Worm (Caenorhabditis elegans): ENCODE measurements around the gene R02F2.1.

The R02F2.1 gene

ce11 chrIII:5553098-5553497 lies 51.4 kb downstream of the R02F2.1 start:
- no peak for TF ChIP-seq R02D3.7 (tag; optimal IDR thresholded peaks at IDR 0.05)
- TF ChIP-seq fos-1 (tag; optimal IDR thresholded peaks at IDR 0.05) = no peak
- no peak for TF ChIP-seq unc-55 (GFP tag; optimal IDR thresholded peaks at IDR 0.05)
- no peak for TF ChIP-seq nhr-21 (tag; optimal IDR thresholded peaks at IDR 0.05)
- peak; percentile 36 for TF ChIP-seq crh-2 (tag; optimal IDR thresholded peaks at IDR 0.05)
- TF ChIP-seq ceh-16 (tag; optimal IDR thresholded peaks at IDR 0.05) = no peak
- TF ChIP-seq nhr-6 (tag; optimal IDR thresholded peaks at IDR 0.05) = no peak
- no peak for TF ChIP-seq elt-3 (tag; optimal IDR thresholded peaks at IDR 0.05)
- TF ChIP-seq nhr-77 (tag; optimal IDR thresholded peaks at IDR 0.05) = no peak
- no peak for TF ChIP-seq ztf-4 (tag; optimal IDR thresholded peaks at IDR 0.05)
- TF ChIP-seq ceh-82 (tag; optimal IDR thresholded peaks at IDR 0.05) = no peak
- no peak for TF ChIP-seq dmd-4 (tag; optimal IDR thresholded peaks at IDR 0.05)
- peak; percentile 16 for TF ChIP-seq C34F6.9 (tag; optimal IDR thresholded peaks at IDR 0.05)
- TF ChIP-seq ama-1 (optimal IDR thresholded peaks at IDR 0.05) = peak; percentile 46
- no peak for TF ChIP-seq egl-27 (tag; optimal IDR thresholded peaks at IDR 0.05)
- TF ChIP-seq alr-1 (tag; optimal IDR thresholded peaks at IDR 0.05) = no peak
- no peak for TF ChIP-seq nhr-10 (tag; optimal IDR thresholded peaks at IDR 0.05)
- TF ChIP-seq elt-1 (tag; optimal IDR thresholded peaks at IDR 0.05) = no peak
- peak; percentile 62 for TF ChIP-seq nhr-25 (tag; optimal IDR thresholded peaks at IDR 0.05)

DNA sequence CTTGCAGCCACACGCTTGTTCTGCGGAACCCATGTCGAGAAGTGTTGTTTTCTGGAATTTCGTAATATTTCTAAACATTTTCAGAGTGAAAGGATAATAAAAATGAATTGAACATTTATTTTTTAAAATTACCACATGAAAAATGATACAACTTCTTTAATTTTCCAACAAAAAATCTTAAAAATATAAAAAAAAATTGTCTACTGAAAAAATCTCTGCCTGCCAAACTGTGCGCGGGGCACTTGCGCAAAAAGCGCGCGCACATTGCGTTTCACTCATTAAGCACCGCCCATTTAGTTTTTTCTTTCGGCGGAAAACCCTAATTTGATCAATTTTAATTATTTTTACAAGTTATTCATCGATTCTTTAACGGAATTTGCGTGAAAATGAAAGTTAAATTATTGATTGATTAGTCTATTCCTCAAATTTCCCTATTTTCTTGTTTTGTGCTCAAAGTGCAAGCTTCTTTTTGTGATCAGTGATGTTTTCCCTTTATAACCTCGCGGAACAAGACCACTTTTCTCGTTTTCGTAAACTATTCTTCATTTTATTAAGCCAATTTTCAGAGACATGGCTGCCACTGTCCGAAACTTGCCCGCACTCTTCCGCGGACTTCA lies 53.3 kb downstream of the R02F2.1 start, which contains the start of the genes nmad-1 and hach-1:
nmad-1 (minus strand) TSS at position 51 of the 617 bp plus-strand sequence.
hach-1 (plus strand) TSS at position 567 of the 617 bp plus-strand sequence.
- TF ChIP-seq nhr-21 (tag; optimal IDR thresholded peaks at IDR 0.05) (peak; percentile 14), lsy-2 (tag; optimal IDR thresholded peaks at IDR 0.05) (peak; percentile 20 to 85), ceh-82 (tag; optimal IDR thresholded peaks at IDR 0.05) (no peak), ceh-16 (tag; optimal IDR thresholded peaks at IDR 0.05) (no peak), crh-2 (tag; optimal IDR thresholded peaks at IDR 0.05) (peak; percentile 40), elt-3 (tag; optimal IDR thresholded peaks at IDR 0.05) (no peak), egl-27 (tag; optimal IDR thresholded peaks at IDR 0.05) (no peak), ztf-1 (GFP tag; conservative IDR thresholded peaks at IDR 0.05) (no peak), alr-1 (tag; optimal IDR thresholded peaks at IDR 0.05) (no peak), dmd-4 (tag; optimal IDR thresholded peaks at IDR 0.05) (no peak), unc-62 (GFP tag; optimal IDR thresholded peaks at IDR 0.05) (no peak), ZK546.5 (tag; optimal IDR thresholded peaks at IDR 0.05) (no peak), zag-1 (tag; optimal IDR thresholded peaks at IDR 0.05) (no peak), ztf-4 (tag; optimal IDR thresholded peaks at IDR 0.05) (peak; percentile 56), peb-1 (tag; optimal IDR thresholded peaks at IDR 0.05) (no peak), nhr-10 (tag; optimal IDR thresholded peaks at IDR 0.05) (no peak), nhr-6 (tag; optimal IDR thresholded peaks at IDR 0.05) (no peak), elt-1 (tag; optimal IDR thresholded peaks at IDR 0.05) (no peak), sem-4 (tag; optimal IDR thresholded peaks at IDR 0.05) (peak; percentile 88), mdl-1 (tag; optimal IDR thresholded peaks at IDR 0.05) (no peak), nhr-77 (tag; optimal IDR thresholded peaks at IDR 0.05) (no peak), lin-11 (tag; optimal IDR thresholded peaks at IDR 0.05) (peak; percentile 58), skn-1 (tag; optimal IDR thresholded peaks at IDR 0.05) (peak; percentile 76), R02D3.7 (tag; optimal IDR thresholded peaks at IDR 0.05) (no peak), unc-39 (tag; optimal IDR thresholded peaks at IDR 0.05) (no peak), fos-1 (tag; optimal IDR thresholded peaks at IDR 0.05) (peak; percentile 28), Y55F3AM.14 (GFP tag; optimal IDR thresholded peaks at IDR 0.05) (no peak), lin-13 (GFP tag; optimal IDR thresholded peaks at IDR 0.05) (peak; percentile 61), lin-39 (tag; optimal IDR thresholded peaks at IDR 0.05) (no peak), ama-1 (optimal IDR thresholded peaks at IDR 0.05) (no peak), mbf-1 (tag; optimal IDR thresholded peaks at IDR 0.05) (no peak), C34F6.9 (tag; optimal IDR thresholded peaks at IDR 0.05) (peak; percentile 52), gmeb-1 (tag; optimal IDR thresholded peaks at IDR 0.05) (peak; percentile 79), snpc-4 (tag; optimal IDR thresholded peaks at IDR 0.05) (peak; percentile 47), unc-55 (GFP tag; optimal IDR thresholded peaks at IDR 0.05) (peak; percentile 77), nhr-237 (tag; optimal IDR thresholded peaks at IDR 0.05) (no peak), nhr-12 (tag; optimal IDR thresholded peaks at IDR 0.05) (no peak), ztf-11 (tag; optimal IDR thresholded peaks at IDR 0.05) (no peak), aly-2 (tag; optimal IDR thresholded peaks at IDR 0.05) (no peak), sma-3 (GFP tag; optimal IDR thresholded peaks at IDR 0.05) (peak; percentile 85), mab-5 (tag; optimal IDR thresholded peaks at IDR 0.05) (peak; percentile 69), nhr-25 (tag; optimal IDR thresholded peaks at IDR 0.05) (peak; percentile 70), nhr-23 (tag; optimal IDR thresholded peaks at IDR 0.05) (no peak), nhr-129 (tag; optimal IDR thresholded peaks at IDR 0.05) (peak; percentile 27), nhr-11 (tag; optimal IDR thresholded peaks at IDR 0.05) (peak; percentile 10), F13H6.1 (tag; optimal IDR thresholded peaks at IDR 0.05) (peak; percentile 85), blmp-1 (tag; optimal IDR thresholded peaks at IDR 0.05; ENCODE audit: insufficient read depth) (peak; percentile 39), sma-9 (GFP tag; optimal IDR thresholded peaks at IDR 0.05) (peak; percentile 87), sma-9 (tag; optimal IDR thresholded peaks at IDR 0.05) (no peak)

All from whole organism, L2 larva.